Worm (Caenorhabditis elegans) whole organism, midembryonic: ENCODE results near the gene H23N18.5.

ENCODE experiments used
- T22C8.4 ChIP-seq: fragments of 200-800 bp; sonication (Bioruptor generic); IDR thresholded peaks from 2 replicates; pipeline ENCODE4 v1.3.6; 2022; ENCODE audit warnings: missing genetic modification characterization, missing compliant biosample characterization
- cog-1 ChIP-seq: sonication (generic microtip); optimal IDR thresholded peaks from 2 replicates; lab custom pipeline; 2016; ENCODE audit warnings: missing genetic modification characterization, missing compliant biosample characterization
- flt-1 ChIP-seq: fragments of 200-800 bp; sonication (Bioruptor generic); IDR thresholded peaks from 2 replicates; pipeline ENCODE4 v1.3.6; 2022; ENCODE audit warnings: missing genetic modification characterization, missing compliant biosample characterization
- med-1 ChIP-seq: sonication (generic microtip); optimal IDR thresholded peaks from 2 replicates; lab custom pipeline; 2017; ENCODE audit warnings: missing genetic modification characterization, mild to moderate bottlenecking, missing compliant biosample characterization, antibody characterized with exemption, missing genetic modification reagents; ENCODE audit not compliant: insufficient read depth
- ref-1 ChIP-seq: fragments of 200-800 bp; sonication (Bioruptor generic); conservative IDR thresholded peaks from 2 replicates; pipeline ENCODE4 v1.3.6; 2022; ENCODE audit warnings: missing genetic modification reagents, missing genetic modification characterization, missing compliant biosample characterization
- ztf-23 ChIP-seq: fragments of 200-800 bp; sonication (Bioruptor generic); IDR thresholded peaks from 2 replicates; pipeline ENCODE4 v1.3.6; 2022; ENCODE audit warnings: missing genetic modification reagents, missing genetic modification characterization, missing compliant biosample characterization

DNA sequence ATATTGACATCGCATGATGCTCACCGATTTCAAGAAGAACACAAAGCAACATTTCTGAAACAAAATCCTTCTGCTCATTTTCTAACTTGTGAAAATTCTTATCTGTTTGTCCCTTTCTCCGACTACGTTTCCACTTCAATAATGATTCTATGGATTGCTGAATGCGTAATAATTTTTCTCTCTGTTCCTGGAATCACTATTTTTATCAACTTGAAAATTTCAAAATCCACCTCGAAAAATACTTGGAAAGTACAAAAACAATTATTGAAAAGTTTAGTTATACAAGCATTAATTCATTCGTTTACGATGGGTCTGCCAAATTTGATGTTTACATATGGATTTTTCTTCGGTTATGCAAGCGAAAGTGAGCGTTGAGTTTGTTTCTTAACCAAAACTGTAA is 9.8 kb upstream of the H23N18.5 start, which contains the start of gene srh-22:
- TF ChIP-seq cog-1 (tag; lab: Kevin White, UChicago) (no peak), T22C8.4 (no peak), ref-1 (GFP tag; lab: Robert Waterston, UW) (no peak), ztf-23 (no peak), med-1 (GFP tag; lab: Kevin White, UChicago) (no peak), flt-1 (GFP tag; lab: Robert Waterston, UW) (no peak)
